Worm (Caenorhabditis elegans) whole organism, L4 larva: ENCODE results near the gene R08D7.5.

Experiments used
- F26F4.8 ChIP-seq: fragments of 200-800 bp; sonication (Bioruptor generic); conservative IDR thresholded peaks from 2 replicates; pipeline ENCODE4 v1.3.6; 2022; ENCODE audit warnings: missing genetic modification characterization, missing compliant biosample characterization
- F49E8.2 ChIP-seq: sonication (generic microtip); optimal IDR thresholded peaks from 2 replicates; lab custom pipeline; 2016; ENCODE audit warnings: missing compliant biosample characterization, mild to moderate bottlenecking, missing genetic modification characterization, borderline replicate concordance
- T26A8.4 ChIP-seq: fragments of 200-800 bp; sonication (Bioruptor generic); IDR thresholded peaks from 2 replicates; pipeline ENCODE4 v1.3.6; 2022; ENCODE audit warnings: missing genetic modification characterization, missing compliant biosample characterization
- daf-16 ChIP-seq, 3 experiments: sonication (generic microtip); optimal IDR thresholded peaks; 2 replicates each; lab custom pipeline; 2016 to 2017; ENCODE audit warnings: missing genetic modification characterization in 3 of 3, missing genetic modification reagents in 3 of 3, mild to moderate bottlenecking in 2 of 3, missing compliant biosample characterization in 2 of 3, missing biosample characterization in 1 of 3, moderate library complexity in 1 of 3
- dpl-1 ChIP-seq: fragments of 150-350 bp; optimal IDR thresholded peaks from 2 replicates; lab custom pipeline; 2014; ENCODE audit warnings: missing biosample characterization, missing genetic modification reagents, missing genetic modification characterization
- hmg-1.1 ChIP-seq: fragments of 200-800 bp; sonication (Bioruptor generic); IDR thresholded peaks from 2 replicates; pipeline ENCODE4 v1.3.6; 2022; ENCODE audit warnings: missing genetic modification reagents, missing genetic modification characterization, missing compliant biosample characterization
- lin-15B ChIP-seq: fragments of 150-350 bp; sonication (generic microtip); optimal IDR thresholded peaks from 3 replicates; lab custom pipeline; 2014; ENCODE audit warnings: missing biosample characterization, missing genetic modification characterization
- lin-39 ChIP-seq: fragments of 150-350 bp; optimal IDR thresholded peaks from 2 replicates; lab custom pipeline; 2014; ENCODE audit warnings: missing biosample characterization, missing genetic modification reagents, missing genetic modification characterization
- nhr-102 ChIP-seq: sonication (generic microtip); optimal IDR thresholded peaks from 2 replicates; lab custom pipeline; 2016; ENCODE audit warnings: mild to moderate bottlenecking, missing genetic modification characterization, moderate library complexity, missing compliant biosample characterization
- nhr-6 ChIP-seq: fragments of 150-350 bp; optimal IDR thresholded peaks from 2 replicates; lab custom pipeline; 2014; ENCODE audit warnings: missing biosample characterization, missing genetic modification characterization
- zip-11 ChIP-seq: fragments of 200-800 bp; sonication (Bioruptor generic); IDR thresholded peaks from 2 replicates; pipeline ENCODE4 v1.3.6; 2022; ENCODE audit warnings: missing genetic modification characterization, missing compliant biosample characterization

- TF ChIP-seq T26A8.4 (GFP tag; lab: Robert Waterston, UW) (no peak), F26F4.8 (GFP tag; lab: Robert Waterston, UW) (no peak), hmg-1.1 (no peak), zip-11 (GFP tag; lab: Robert Waterston, UW) (no peak), nhr-102 (tag; lab: Kevin White, UChicago) (no peak), lin-15B (no peak), nhr-6 (tag; lab: Kevin White, UChicago) (no peak), dpl-1 (GFP tag; lab: Kevin White, UChicago) (no peak), lin-39 (tag; lab: Kevin White, UChicago) (no peak), F49E8.2 (tag; lab: Kevin White, UChicago) (no peak), daf-16 (GFP tag; optimal IDR thresholded peaks at IDR 0.05; lab: Kevin White, UChicago) (no peak), daf-16 (tag; optimal IDR thresholded peaks at IDR 0.05; lab: Kevin White, UChicago) (no peak)
These were observed 9.2 kb downstream of the R08D7.5 start for ce11 chrIII:8983135-8983534.
